Worm (Caenorhabditis elegans): ENCODE results near the gene F41E7.7.

Gene F41E7.7

ce11 chrX:10307495-10307894 lies at the start of gene F41E7.7:
Gene F41E7.7 (plus strand): TSS chrX:10307795.
- TF ChIP-seq tbx-2 (tag; optimal IDR thresholded peaks at IDR 0.05) (no peak), nhr-11 (tag; optimal IDR thresholded peaks at IDR 0.05) (no peak), daf-12 (tag; optimal IDR thresholded peaks at IDR 0.05) (no peak)

- TF ChIP-seq nhr-28 (tag; optimal IDR thresholded peaks at IDR 0.05), result no peak
- no peak for TF ChIP-seq daf-12 (tag; optimal IDR thresholded peaks at IDR 0.05)
- no peak for TF ChIP-seq nhr-76 (tag; optimal IDR thresholded peaks at IDR 0.05)
- TF ChIP-seq jun-1 (tag; optimal IDR thresholded peaks at IDR 0.05), result no peak
- TF ChIP-seq pqm-1 (tag; optimal IDR thresholded peaks at IDR 0.05), result no peak
- TF ChIP-seq ceh-9 (tag; optimal IDR thresholded peaks at IDR 0.05), result no peak
- TF ChIP-seq nhr-11 (tag; optimal IDR thresholded peaks at IDR 0.05), result no peak
- no peak for TF ChIP-seq nhr-67 (tag; optimal IDR thresholded peaks at IDR 0.05)
Observed at ce11 chrX:10260035-10260434, 47.6 kb upstream of the F41E7.7 start, which contains the start of gene C32A9.1. Gene C32A9.1 (minus strand): TSS chrX:10260135.

DNA sequence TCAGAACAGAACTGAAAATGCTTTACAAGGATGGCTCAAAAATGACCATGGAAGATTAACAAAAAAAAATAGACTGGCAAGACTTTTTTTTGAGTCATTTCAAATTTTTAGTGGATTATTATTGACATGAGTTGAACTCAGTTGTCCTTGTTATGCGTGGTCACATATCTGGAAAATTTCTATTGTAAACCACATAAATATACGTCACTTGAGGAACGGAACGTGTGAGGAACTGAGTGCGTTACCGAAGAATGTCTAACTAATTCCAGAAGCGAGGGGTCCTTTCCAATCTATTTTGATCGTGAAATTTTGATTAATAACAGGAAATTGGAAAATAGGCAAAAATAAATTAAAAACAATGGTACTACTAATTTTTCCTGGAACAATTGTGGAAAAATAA lies 45.3 kb upstream of the F41E7.7 start:
- no peak for TF ChIP-seq ama-1 (optimal IDR thresholded peaks at IDR 0.05)
- TF ChIP-seq nfya-1 (tag; optimal IDR thresholded peaks at IDR 0.05; ENCODE audit: insufficient read depth), result no peak
- no peak for TF ChIP-seq nhr-67 (tag; optimal IDR thresholded peaks at IDR 0.05)
- no peak for TF ChIP-seq unc-39 (tag; optimal IDR thresholded peaks at IDR 0.05)
- no peak for TF ChIP-seq snpc-4 (tag; optimal IDR thresholded peaks at IDR 0.05)
- no peak for TF ChIP-seq ztf-11 (tag; optimal IDR thresholded peaks at IDR 0.05)

DNA sequence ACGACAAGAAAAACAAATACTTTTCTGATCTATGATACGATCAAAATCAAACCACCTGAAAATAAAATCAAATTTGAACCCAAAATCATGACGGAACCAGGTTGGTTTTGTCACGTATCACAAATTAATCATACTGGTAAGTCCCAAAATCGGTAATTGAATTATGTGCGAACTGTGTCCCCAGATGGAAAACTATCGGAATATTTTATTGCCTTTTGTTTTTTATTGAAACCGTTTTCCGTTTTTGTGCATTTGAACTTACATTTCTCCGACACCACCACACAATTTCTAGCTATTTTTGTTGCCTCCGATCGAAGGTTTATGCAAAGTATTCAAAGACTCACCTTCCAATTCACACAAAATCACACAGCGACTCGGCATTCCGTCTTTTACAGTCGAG lies 34.2 kb upstream of the F41E7.7 start, which contains the start of gene F41E7.2:
F41E7.2 (plus strand) TSS at position 301 of the 400 bp plus-strand sequence.
- no peak for TF ChIP-seq aly-2 (tag; optimal IDR thresholded peaks at IDR 0.05)
- no peak for TF ChIP-seq nhr-237 (tag; optimal IDR thresholded peaks at IDR 0.05)

- TF ChIP-seq skn-1 (tag; optimal IDR thresholded peaks at IDR 0.05) (no peak), unc-62 (GFP tag; optimal IDR thresholded peaks at IDR 0.05) (no peak), jun-1 (tag; optimal IDR thresholded peaks at IDR 0.05) (no peak), lin-15B (tag; optimal IDR thresholded peaks at IDR 0.05) (no peak), pqm-1 (tag; optimal IDR thresholded peaks at IDR 0.05) (no peak), nhr-67 (tag; optimal IDR thresholded peaks at IDR 0.05) (no peak), sea-2 (GFP tag; optimal IDR thresholded peaks at IDR 0.05) (no peak), ztf-4 (tag; optimal IDR thresholded peaks at IDR 0.05) (no peak), R02D3.7 (tag; optimal IDR thresholded peaks at IDR 0.05) (no peak), aly-2 (tag; optimal IDR thresholded peaks at IDR 0.05) (no peak), nhr-76 (tag; optimal IDR thresholded peaks at IDR 0.05) (no peak), pha-4 (tag; optimal IDR thresholded peaks at IDR 0.05) (no peak), eor-1 (tag; optimal IDR thresholded peaks at IDR 0.05) (no peak), fkh-10 (GFP tag; optimal IDR thresholded peaks at IDR 0.05) (no peak), ceh-82 (tag; optimal IDR thresholded peaks at IDR 0.05) (no peak), lin-39 (tag; optimal IDR thresholded peaks at IDR 0.05) (no peak), nhr-25 (tag; optimal IDR thresholded peaks at IDR 0.05) (no peak), daf-12 (tag; optimal IDR thresholded peaks at IDR 0.05) (no peak), elt-3 (tag; optimal IDR thresholded peaks at IDR 0.05) (no peak)
Observed at ce11 chrX:10274470-10274869, 33.1 kb upstream of the F41E7.7 start.

DNA sequence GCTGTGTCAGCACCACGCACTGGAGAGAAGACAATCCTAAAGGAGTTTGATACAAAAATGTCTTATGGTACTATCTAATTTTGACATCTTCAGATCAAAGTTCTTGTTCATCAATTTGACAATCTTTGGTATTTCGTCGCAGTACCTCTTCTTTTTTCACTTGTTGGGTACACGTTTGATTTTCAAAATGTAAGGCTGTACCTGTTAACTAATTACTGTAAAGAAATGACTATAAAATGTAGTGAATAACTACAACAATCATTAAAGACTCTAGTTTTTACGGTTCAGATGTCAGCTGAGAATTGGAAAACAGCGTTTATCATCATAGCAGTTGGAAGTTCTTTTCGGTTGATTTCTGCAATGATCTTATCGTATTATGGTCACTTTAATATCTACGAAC lies 30.5 kb upstream of the F41E7.7 start:
- no peak for TF ChIP-seq fkh-10 (GFP tag; optimal IDR thresholded peaks at IDR 0.05)
- no peak for TF ChIP-seq ztf-4 (tag; optimal IDR thresholded peaks at IDR 0.05)
- no peak for TF ChIP-seq mdl-1 (tag; optimal IDR thresholded peaks at IDR 0.05)
- no peak for TF ChIP-seq nhr-67 (tag; optimal IDR thresholded peaks at IDR 0.05)
- TF ChIP-seq sea-2 (GFP tag; optimal IDR thresholded peaks at IDR 0.05), result no peak
- TF ChIP-seq lsy-12 (tag; optimal IDR thresholded peaks at IDR 0.05), result no peak
- no peak for TF ChIP-seq ZK546.5 (tag; optimal IDR thresholded peaks at IDR 0.05)
- TF ChIP-seq ceh-82 (tag; optimal IDR thresholded peaks at IDR 0.05), result no peak
- no peak for TF ChIP-seq nhr-28 (tag; optimal IDR thresholded peaks at IDR 0.05)
- TF ChIP-seq snpc-4 (tag; optimal IDR thresholded peaks at IDR 0.05), result no peak
- no peak for TF ChIP-seq nhr-76 (tag; optimal IDR thresholded peaks at IDR 0.05)
